Fruit fly (Drosophila melanogaster) whole organism, pupa: Measurements from ENCODE around the gene dgt4.

Experiments used
- CG10348 ChIP-seq: fragments of 200-800 bp; sonication (Bioruptor generic); IDR thresholded peaks from 2 replicates; pipeline ENCODE4 v1.3.6; 2022; ENCODE audit warnings: missing biosample characterization, missing genetic modification characterization
- CG12605 ChIP-seq: fragments of 200-800 bp; sonication (Bioruptor generic); IDR thresholded peaks from 2 replicates; pipeline ENCODE4 v1.3.6; 2022; ENCODE audit warnings: missing biosample characterization, missing genetic modification characterization
- CG13204 ChIP-seq: fragments of 200-800 bp; sonication (Bioruptor generic); optimal IDR thresholded peaks from 2 replicates; lab custom pipeline; 2018; ENCODE audit warnings: missing biosample characterization, mild to moderate bottlenecking, missing genetic modification characterization, moderate library complexity
- CG14655 ChIP-seq: fragments of 200-800 bp; sonication (Bioruptor generic); optimal IDR thresholded peaks from 3 replicates; lab custom pipeline; 2017; ENCODE audit warnings: mild to moderate bottlenecking, missing biosample characterization, missing genetic modification reagents, missing genetic modification characterization
- CG15710 ChIP-seq: fragments of 200-800 bp; sonication (Bioruptor generic); optimal IDR thresholded peaks from 2 replicates; lab custom pipeline; 2018; ENCODE audit warnings: missing biosample characterization, mild to moderate bottlenecking, missing genetic modification characterization, moderate library complexity
- CG17806 ChIP-seq: fragments of 200-800 bp; sonication (Bioruptor generic); optimal IDR thresholded peaks from 2 replicates; lab custom pipeline; 2018; ENCODE audit warnings: missing biosample characterization, mild to moderate bottlenecking, missing genetic modification characterization, moderate library complexity
- CG32121 ChIP-seq: fragments of 200-800 bp; sonication (Bioruptor generic); IDR thresholded peaks from 2 replicates; pipeline ENCODE4 v1.3.6; 2022; ENCODE audit warnings: missing biosample characterization, missing genetic modification characterization
- CG34367 ChIP-seq: fragments of 200-800 bp; sonication (Bioruptor generic); optimal IDR thresholded peaks from 2 replicates; lab custom pipeline; 2018; ENCODE audit warnings: missing biosample characterization, mild to moderate bottlenecking, missing genetic modification characterization
- CG4496 ChIP-seq: fragments of 200-800 bp; sonication (Bioruptor generic); IDR thresholded peaks from 3 replicates; pipeline ENCODE4 v1.3.6; 2022; ENCODE audit warnings: missing biosample characterization, missing genetic modification characterization
- CG8159 ChIP-seq: fragments of 200-800 bp; sonication (Bioruptor generic); optimal IDR thresholded peaks from 3 replicates; lab custom pipeline; 2018; ENCODE audit warnings: missing biosample characterization, mild to moderate bottlenecking, missing genetic modification characterization, moderate library complexity
- CG8301 ChIP-seq: fragments of 200-800 bp; sonication (Bioruptor generic); optimal IDR thresholded peaks from 2 replicates; lab custom pipeline; 2018; ENCODE audit warnings: missing biosample characterization, mild to moderate bottlenecking, missing genetic modification characterization
- CG9948 ChIP-seq: fragments of 200-800 bp; sonication (Bioruptor generic); optimal IDR thresholded peaks from 2 replicates; lab custom pipeline; 2018; ENCODE audit warnings: missing biosample characterization, mild to moderate bottlenecking, missing genetic modification characterization, moderate library complexity
- D1 ChIP-seq: fragments of 200-800 bp; sonication (Bioruptor generic); optimal IDR thresholded peaks from 2 replicates; lab custom pipeline; 2018; ENCODE audit warnings: missing biosample characterization, mild to moderate bottlenecking, missing genetic modification characterization, moderate library complexity
- EcR ChIP-seq: fragments of 200-800 bp; sonication (Bioruptor generic); optimal IDR thresholded peaks from 3 replicates; lab custom pipeline; 2019; ENCODE audit warnings: missing biosample characterization, missing genetic modification characterization, mild to moderate bottlenecking, moderate library complexity, missing genetic modification reagents
- Ets98B ChIP-seq: fragments of 200-800 bp; sonication (Bioruptor generic); IDR thresholded peaks from 2 replicates; pipeline ENCODE4 v1.3.6; 2022; ENCODE audit warnings: missing biosample characterization, missing genetic modification characterization
- Pif1A ChIP-seq: fragments of 200-800 bp; sonication (Bioruptor generic); optimal IDR thresholded peaks from 3 replicates; lab custom pipeline; 2016; ENCODE audit warnings: missing biosample characterization, missing genetic modification characterization
- Pif1B ChIP-seq: fragments of 200-800 bp; sonication (Bioruptor generic); optimal IDR thresholded peaks from 3 replicates; lab custom pipeline; 2016; ENCODE audit warnings: missing biosample characterization, missing genetic modification characterization
- Snoo ChIP-seq: fragments of 200-800 bp; sonication (Bioruptor generic); optimal IDR thresholded peaks from 3 replicates; lab custom pipeline; 2017; ENCODE audit warnings: missing biosample characterization, mild to moderate bottlenecking, missing genetic modification characterization, inconsistent platforms
- fd96Ca ChIP-seq: fragments of 200-800 bp; sonication (Bioruptor generic); IDR thresholded peaks from 3 replicates; pipeline ENCODE4 v1.3.6; 2022; ENCODE audit warnings: missing biosample characterization, missing genetic modification characterization
- gl ChIP-seq: fragments of 200-800 bp; sonication (Bioruptor generic); optimal IDR thresholded peaks from 2 replicates; lab custom pipeline; 2018; ENCODE audit warnings: missing biosample characterization, mild to moderate bottlenecking, missing genetic modification characterization
- rn ChIP-seq: fragments of 200-800 bp; sonication (Bioruptor generic); IDR thresholded peaks from 2 replicates; pipeline ENCODE4 v1.3.6; 2022; ENCODE audit warnings: missing biosample characterization, missing genetic modification characterization

dgt4 gene

DNA sequence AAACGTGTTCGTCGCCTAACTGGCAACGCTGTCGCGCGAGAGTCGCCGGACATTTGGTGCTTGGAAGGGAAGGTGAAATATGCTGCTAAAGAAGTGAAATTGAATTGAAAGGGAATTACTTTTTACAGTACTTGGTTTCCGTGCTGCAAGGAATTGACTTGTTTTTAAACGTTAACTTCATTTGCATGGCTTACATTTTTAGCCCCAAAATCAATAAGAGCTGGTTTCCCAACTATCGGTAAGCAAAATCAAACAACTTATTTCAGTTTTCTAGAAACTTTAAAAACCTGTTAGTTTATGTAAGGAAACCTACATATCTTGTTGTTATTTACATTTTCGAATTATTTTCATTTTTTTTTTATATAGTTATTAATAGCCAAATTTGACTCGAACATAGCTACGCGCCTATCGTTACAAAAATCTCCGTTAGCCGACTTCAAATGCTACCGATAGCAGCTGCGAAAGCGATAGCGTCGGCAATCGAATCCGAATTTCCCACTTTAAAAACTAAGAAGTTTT lies at the start of gene dgt4, which contains the start of gene Nsun2:
Gene dgt4 (plus strand): TSS at position 4 of the 519 bp plus-strand sequence.
Gene Nsun2 (minus strand): TSS at position 37 of the 519 bp plus-strand sequence.
- TF ChIP-seq Pif1B (GFP tag; lab: Kevin White, UChicago): no peak
- TF ChIP-seq CG4496 (GFP tag; lab: Robert Waterston, UW): no peak
- no peak for TF ChIP-seq CG9948
- TF ChIP-seq D1 (tag; lab: Kevin White, UChicago): no peak
- no peak for TF ChIP-seq CG8301 (tag; lab: Kevin White, UChicago)
- TF ChIP-seq CG32121 (GFP tag; lab: Robert Waterston, UW): no peak
- no peak for TF ChIP-seq CG17806 (tag; lab: Kevin White, UChicago)
- TF ChIP-seq EcR (GFP tag; lab: Kevin White, UChicago): no peak
- TF ChIP-seq CG10348: no peak
- TF ChIP-seq CG15710 (tag; lab: Kevin White, UChicago): no peak
- no peak for TF ChIP-seq CG34367
- no peak for TF ChIP-seq Snoo (tag; lab: Kevin White, UChicago)
- TF ChIP-seq Ets98B (GFP tag; lab: Robert Waterston, UW): no peak
- TF ChIP-seq fd96Ca (GFP tag; lab: Robert Waterston, UW): no peak
- no peak for TF ChIP-seq rn (GFP tag; lab: Robert Waterston, UW)
- TF ChIP-seq CG14655: no peak

DNA sequence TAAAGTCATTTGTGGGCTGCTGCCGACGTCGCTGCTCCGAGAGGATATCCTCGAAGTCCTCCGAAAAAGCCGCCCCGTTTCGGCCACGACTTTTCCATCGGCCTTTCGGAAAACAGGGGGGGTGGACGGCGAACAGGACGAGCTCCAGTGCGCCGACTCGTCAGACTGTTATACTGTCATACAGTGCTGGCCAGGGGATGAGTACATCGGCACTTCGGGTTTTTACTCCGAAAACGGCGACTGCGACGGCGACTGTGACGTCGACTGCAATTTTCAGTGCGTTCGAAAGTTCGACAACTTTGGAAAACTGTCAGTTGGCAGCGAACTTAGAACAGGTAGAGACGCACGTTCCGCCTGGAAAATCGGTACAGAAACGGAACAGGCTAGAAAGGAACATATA lies 38.1 kb upstream of the dgt4 start, which contains the start of gene CG43689:
Gene CG43689 (plus strand): TSS at position 314 of the 400 bp plus-strand sequence.
- no peak for TF ChIP-seq CG8159 (tag; lab: Kevin White, UChicago)
- TF ChIP-seq CG17806 (tag; lab: Kevin White, UChicago): no peak
- TF ChIP-seq Pif1B (GFP tag; lab: Kevin White, UChicago): no peak
- TF ChIP-seq CG13204: no peak
- no peak for TF ChIP-seq Pif1A (GFP tag; lab: Kevin White, UChicago)
- TF ChIP-seq CG4496 (GFP tag; lab: Robert Waterston, UW): no peak
- TF ChIP-seq CG14655: no peak
- TF ChIP-seq EcR (GFP tag; lab: Kevin White, UChicago): no peak
- TF ChIP-seq CG12605 (GFP tag; lab: Robert Waterston, UW): no peak
- no peak for TF ChIP-seq fd96Ca (GFP tag; lab: Robert Waterston, UW)
- no peak for TF ChIP-seq D1 (tag; lab: Kevin White, UChicago)
- TF ChIP-seq CG9948: no peak
- no peak for TF ChIP-seq rn (GFP tag; lab: Robert Waterston, UW)
- no peak for TF ChIP-seq CG15710 (tag; lab: Kevin White, UChicago)
- TF ChIP-seq Ets98B (GFP tag; lab: Robert Waterston, UW): no peak
- no peak for TF ChIP-seq Snoo (tag; lab: Kevin White, UChicago)
- no peak for TF ChIP-seq CG34367
- no peak for TF ChIP-seq CG32121 (GFP tag; lab: Robert Waterston, UW)
- TF ChIP-seq CG10348: no peak

DNA sequence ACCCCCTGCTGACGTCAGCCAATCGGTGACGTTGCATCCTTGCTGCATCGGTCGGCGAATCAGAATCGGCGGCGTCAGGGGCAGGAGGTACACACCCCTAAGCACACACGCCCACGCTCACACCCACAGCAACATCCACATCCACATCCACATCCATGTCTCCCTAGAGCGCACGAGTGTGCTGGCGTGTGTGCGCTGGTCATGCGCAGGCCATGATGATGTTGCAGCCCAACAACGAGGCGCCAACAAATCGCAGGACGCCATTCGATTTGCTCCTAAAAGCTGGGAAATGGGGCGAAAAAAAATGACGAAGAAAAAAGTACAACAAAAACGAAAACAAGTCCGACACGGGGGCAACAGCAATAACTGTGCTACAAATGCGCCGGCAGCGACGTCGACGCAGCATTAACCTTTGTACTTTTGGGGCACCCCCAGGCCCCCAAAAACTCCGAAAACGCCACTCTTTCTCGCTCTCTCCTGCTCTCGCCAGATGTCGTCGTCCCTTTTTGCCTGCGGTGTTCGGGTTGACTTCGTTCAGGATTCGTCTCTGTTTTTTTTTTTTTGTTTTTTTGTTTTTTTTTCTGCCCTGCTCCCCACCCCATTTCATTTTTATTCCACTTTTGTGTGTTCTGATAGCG lies 24.4 kb upstream of the dgt4 start:
- TF ChIP-seq rn (GFP tag; lab: Robert Waterston, UW) (no peak), CG4496 (GFP tag; lab: Robert Waterston, UW) (no peak), Ets98B (GFP tag; lab: Robert Waterston, UW) (no peak), CG34367 (no peak), CG15710 (tag; lab: Kevin White, UChicago) (no peak), CG14655 (no peak), CG12605 (GFP tag; lab: Robert Waterston, UW) (0 out of 2 replicates have a peak, but pooled peaks have one; percentile 24), Pif1A (GFP tag; lab: Kevin White, UChicago) (peak; percentile 1), CG8159 (tag; lab: Kevin White, UChicago) (no peak), CG9948 (no peak)

DNA sequence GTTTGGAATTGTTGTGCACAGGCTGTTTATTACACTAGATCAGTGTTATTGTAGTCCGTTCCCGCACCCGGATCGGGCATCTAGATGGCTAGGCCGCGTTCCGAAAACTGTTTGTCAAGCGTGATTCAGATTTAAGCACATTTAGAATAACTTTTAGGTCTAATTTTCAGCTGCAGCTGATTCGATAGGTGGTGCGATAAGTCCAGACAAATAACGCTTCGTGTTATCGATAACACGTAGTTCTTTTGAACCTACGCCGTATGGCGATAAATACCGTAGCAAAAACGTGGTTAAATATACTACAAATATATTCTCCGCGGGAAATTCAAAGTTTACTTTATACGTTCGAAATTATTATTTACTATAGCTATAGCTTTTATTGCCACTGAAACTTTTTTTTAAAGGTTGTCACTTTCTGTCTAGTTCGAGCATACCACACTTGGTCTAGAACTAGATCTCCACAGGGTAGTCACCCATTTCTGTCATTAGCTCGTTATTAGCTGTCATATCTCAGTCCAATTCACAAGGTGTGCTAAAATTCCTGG lies 12.6 kb upstream of the dgt4 start, which contains the start of the genes Cmtr1 and CG15375:
Gene Cmtr1 (minus strand): TSS at position 208 of the 545 bp plus-strand sequence.
Gene CG15375 (plus strand): TSS at position 495 of the 545 bp plus-strand sequence.
- TF ChIP-seq CG10348: no peak
- TF ChIP-seq Ets98B (GFP tag; lab: Robert Waterston, UW): no peak
- TF ChIP-seq Snoo (tag; lab: Kevin White, UChicago): no peak
- TF ChIP-seq CG12605 (GFP tag; lab: Robert Waterston, UW): no peak
- no peak for TF ChIP-seq CG4496 (GFP tag; lab: Robert Waterston, UW)
- no peak for TF ChIP-seq CG13204
- no peak for TF ChIP-seq CG9948
- no peak for TF ChIP-seq CG32121 (GFP tag; lab: Robert Waterston, UW)
- TF ChIP-seq Pif1B (GFP tag; lab: Kevin White, UChicago): no peak
- TF ChIP-seq CG8159 (tag; lab: Kevin White, UChicago): no peak
- no peak for TF ChIP-seq CG15710 (tag; lab: Kevin White, UChicago)
- no peak for TF ChIP-seq CG34367
- TF ChIP-seq D1 (tag; lab: Kevin White, UChicago): no peak
- no peak for TF ChIP-seq gl (tag; lab: Kevin White, UChicago)
- no peak for TF ChIP-seq CG8301 (tag; lab: Kevin White, UChicago)
- TF ChIP-seq CG14655: no peak
- no peak for TF ChIP-seq EcR (GFP tag; lab: Kevin White, UChicago)
- TF ChIP-seq CG17806 (tag; lab: Kevin White, UChicago): no peak
- TF ChIP-seq Pif1A (GFP tag; lab: Kevin White, UChicago): no peak

DNA sequence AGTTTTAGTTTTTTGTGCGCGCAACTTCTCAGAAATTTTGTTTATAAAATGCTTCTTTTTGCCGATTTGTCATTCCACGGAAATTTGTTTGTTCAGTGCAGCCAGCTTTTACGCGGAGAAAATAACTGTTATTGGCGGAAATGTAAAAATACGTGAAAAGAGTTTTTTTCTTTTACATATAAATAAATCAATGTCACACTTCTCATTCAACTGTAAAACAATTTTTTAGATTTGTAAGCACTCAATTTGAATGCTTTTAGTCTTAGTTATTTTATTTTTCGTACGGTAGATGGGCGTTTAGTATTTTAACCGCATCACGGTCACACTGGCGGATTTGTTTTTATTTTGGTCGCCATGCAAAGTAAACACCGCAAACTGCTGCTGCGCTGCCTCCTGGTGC lies 9.4 kb upstream of the dgt4 start, which contains the start of the genes Xpac and brn:
Gene Xpac (minus strand): TSS at position 66 of the 400 bp plus-strand sequence.
Gene brn (plus strand): TSS at position 211 of the 400 bp plus-strand sequence.
- TF ChIP-seq CG13204 (no peak), fd96Ca (GFP tag; lab: Robert Waterston, UW) (no peak), gl (tag; lab: Kevin White, UChicago) (no peak), CG8301 (tag; lab: Kevin White, UChicago) (no peak), EcR (GFP tag; lab: Kevin White, UChicago) (no peak), CG34367 (no peak), Pif1A (GFP tag; lab: Kevin White, UChicago) (no peak), Snoo (tag; lab: Kevin White, UChicago) (no peak), CG8159 (tag; lab: Kevin White, UChicago) (no peak), CG15710 (tag; lab: Kevin White, UChicago) (no peak), CG14655 (no peak), D1 (tag; lab: Kevin White, UChicago) (no peak), CG10348 (no peak), Pif1B (GFP tag; lab: Kevin White, UChicago) (no peak), rn (GFP tag; lab: Robert Waterston, UW) (no peak), CG17806 (tag; lab: Kevin White, UChicago) (no peak), CG32121 (GFP tag; lab: Robert Waterston, UW) (no peak), Ets98B (GFP tag; lab: Robert Waterston, UW) (no peak), CG12605 (GFP tag; lab: Robert Waterston, UW) (no peak), CG4496 (GFP tag; lab: Robert Waterston, UW) (no peak)
